Worm (Caenorhabditis elegans): ENCODE data around the gene C02F4.4.

DNA sequence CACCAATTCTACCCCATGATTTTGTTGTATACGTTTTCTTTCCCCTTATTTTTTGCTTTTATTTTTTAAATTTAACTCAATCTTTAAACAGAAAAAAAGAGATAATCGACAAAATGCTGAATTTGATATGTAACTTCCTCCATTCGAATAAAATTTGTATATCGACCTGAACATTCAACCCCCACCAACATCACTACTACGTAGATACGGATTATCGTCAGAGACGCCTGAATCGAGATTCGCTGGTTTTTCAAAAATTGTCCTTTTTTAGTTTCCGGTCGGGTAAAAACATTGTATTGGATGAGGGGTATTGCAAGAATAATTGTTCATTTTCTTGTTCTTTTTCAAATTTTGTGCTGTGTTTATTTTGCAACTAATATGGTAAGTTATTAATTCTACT is 42.5 kb downstream of the C02F4.4 start, which contains the start of gene bgnt-1.1:
- TF ChIP-seq egl-27 (tag; optimal IDR thresholded peaks at IDR 0.05) (no peak), Y75B8A.6 (GFP tag; IDR thresholded peaks at IDR 0.05) (no peak), ZK546.5 (tag; optimal IDR thresholded peaks at IDR 0.05) (no peak), ama-1 (optimal IDR thresholded peaks at IDR 0.05) (no peak), aly-2 (tag; optimal IDR thresholded peaks at IDR 0.05) (no peak), nhr-10 (tag; optimal IDR thresholded peaks at IDR 0.05) (no peak)

Data from whole organism, L4 larva.